Fruit fly (Drosophila melanogaster) whole organism, pupa: ENCODE results near the gene CG11837.

Source experiments
- CG10348 ChIP-seq: fragments of 200-800 bp; sonication (Bioruptor generic); IDR thresholded peaks from 2 replicates; pipeline ENCODE4 v1.3.6; 2022; ENCODE audit warnings: missing biosample characterization, missing genetic modification characterization
- CG12605 ChIP-seq: fragments of 200-800 bp; sonication (Bioruptor generic); IDR thresholded peaks from 2 replicates; pipeline ENCODE4 v1.3.6; 2022; ENCODE audit warnings: missing biosample characterization, missing genetic modification characterization
- CG13204 ChIP-seq: fragments of 200-800 bp; sonication (Bioruptor generic); optimal IDR thresholded peaks from 2 replicates; lab custom pipeline; 2018; ENCODE audit warnings: missing biosample characterization, mild to moderate bottlenecking, missing genetic modification characterization, moderate library complexity
- CG14655 ChIP-seq: fragments of 200-800 bp; sonication (Bioruptor generic); optimal IDR thresholded peaks from 3 replicates; lab custom pipeline; 2017; ENCODE audit warnings: mild to moderate bottlenecking, missing biosample characterization, missing genetic modification reagents, missing genetic modification characterization
- CG15710 ChIP-seq: fragments of 200-800 bp; sonication (Bioruptor generic); optimal IDR thresholded peaks from 2 replicates; lab custom pipeline; 2018; ENCODE audit warnings: missing biosample characterization, mild to moderate bottlenecking, missing genetic modification characterization, moderate library complexity
- CG17806 ChIP-seq: fragments of 200-800 bp; sonication (Bioruptor generic); optimal IDR thresholded peaks from 2 replicates; lab custom pipeline; 2018; ENCODE audit warnings: missing biosample characterization, mild to moderate bottlenecking, missing genetic modification characterization, moderate library complexity
- CG32121 ChIP-seq: fragments of 200-800 bp; sonication (Bioruptor generic); IDR thresholded peaks from 2 replicates; pipeline ENCODE4 v1.3.6; 2022; ENCODE audit warnings: missing biosample characterization, missing genetic modification characterization
- CG34367 ChIP-seq: fragments of 200-800 bp; sonication (Bioruptor generic); optimal IDR thresholded peaks from 2 replicates; lab custom pipeline; 2018; ENCODE audit warnings: missing biosample characterization, mild to moderate bottlenecking, missing genetic modification characterization
- CG4496 ChIP-seq: fragments of 200-800 bp; sonication (Bioruptor generic); IDR thresholded peaks from 3 replicates; pipeline ENCODE4 v1.3.6; 2022; ENCODE audit warnings: missing biosample characterization, missing genetic modification characterization
- CG8159 ChIP-seq: fragments of 200-800 bp; sonication (Bioruptor generic); optimal IDR thresholded peaks from 3 replicates; lab custom pipeline; 2018; ENCODE audit warnings: missing biosample characterization, mild to moderate bottlenecking, missing genetic modification characterization, moderate library complexity
- CG8301 ChIP-seq: fragments of 200-800 bp; sonication (Bioruptor generic); optimal IDR thresholded peaks from 2 replicates; lab custom pipeline; 2018; ENCODE audit warnings: missing biosample characterization, mild to moderate bottlenecking, missing genetic modification characterization
- CG9948 ChIP-seq: fragments of 200-800 bp; sonication (Bioruptor generic); optimal IDR thresholded peaks from 2 replicates; lab custom pipeline; 2018; ENCODE audit warnings: missing biosample characterization, mild to moderate bottlenecking, missing genetic modification characterization, moderate library complexity
- D1 ChIP-seq: fragments of 200-800 bp; sonication (Bioruptor generic); optimal IDR thresholded peaks from 2 replicates; lab custom pipeline; 2018; ENCODE audit warnings: missing biosample characterization, mild to moderate bottlenecking, missing genetic modification characterization, moderate library complexity
- EcR ChIP-seq: fragments of 200-800 bp; sonication (Bioruptor generic); optimal IDR thresholded peaks from 3 replicates; lab custom pipeline; 2019; ENCODE audit warnings: missing biosample characterization, missing genetic modification characterization, mild to moderate bottlenecking, moderate library complexity, missing genetic modification reagents
- Ets98B ChIP-seq: fragments of 200-800 bp; sonication (Bioruptor generic); IDR thresholded peaks from 2 replicates; pipeline ENCODE4 v1.3.6; 2022; ENCODE audit warnings: missing biosample characterization, missing genetic modification characterization
- Pif1A ChIP-seq: fragments of 200-800 bp; sonication (Bioruptor generic); optimal IDR thresholded peaks from 3 replicates; lab custom pipeline; 2016; ENCODE audit warnings: missing biosample characterization, missing genetic modification characterization
- Pif1B ChIP-seq: fragments of 200-800 bp; sonication (Bioruptor generic); optimal IDR thresholded peaks from 3 replicates; lab custom pipeline; 2016; ENCODE audit warnings: missing biosample characterization, missing genetic modification characterization
- Snoo ChIP-seq: fragments of 200-800 bp; sonication (Bioruptor generic); optimal IDR thresholded peaks from 3 replicates; lab custom pipeline; 2017; ENCODE audit warnings: missing biosample characterization, mild to moderate bottlenecking, missing genetic modification characterization, inconsistent platforms
- fd96Ca ChIP-seq: fragments of 200-800 bp; sonication (Bioruptor generic); IDR thresholded peaks from 3 replicates; pipeline ENCODE4 v1.3.6; 2022; ENCODE audit warnings: missing biosample characterization, missing genetic modification characterization
- gl ChIP-seq: fragments of 200-800 bp; sonication (Bioruptor generic); optimal IDR thresholded peaks from 2 replicates; lab custom pipeline; 2018; ENCODE audit warnings: missing biosample characterization, mild to moderate bottlenecking, missing genetic modification characterization
- rn ChIP-seq: fragments of 200-800 bp; sonication (Bioruptor generic); IDR thresholded peaks from 2 replicates; pipeline ENCODE4 v1.3.6; 2022; ENCODE audit warnings: missing biosample characterization, missing genetic modification characterization

The CG11837 gene

dm6 chr3R:29095525-29095924 is 46.2 kb downstream of the CG11837 start:
- TF ChIP-seq CG12605 (GFP tag; lab: Robert Waterston, UW) = no peak
- peak; percentile 42 for TF ChIP-seq CG13204
- TF ChIP-seq CG8301 (tag; lab: Kevin White, UChicago) = no peak
- TF ChIP-seq CG10348 (GFP tag; lab: Robert Waterston, UW) = no peak
- no peak for TF ChIP-seq Snoo (tag; lab: Kevin White, UChicago)
- no peak for TF ChIP-seq fd96Ca (GFP tag; lab: Robert Waterston, UW)
- TF ChIP-seq CG34367 (tag; lab: Kevin White, UChicago) = no peak
- TF ChIP-seq Ets98B (GFP tag; lab: Robert Waterston, UW) = no peak
- TF ChIP-seq rn = no peak
- peak; percentile 19; the same call in 1 of the 3 replicates for TF ChIP-seq CG4496 (GFP tag; lab: Robert Waterston, UW)
- TF ChIP-seq D1 (tag; lab: Kevin White, UChicago) = no peak
- TF ChIP-seq CG32121 (GFP tag; lab: Robert Waterston, UW) = no peak
- TF ChIP-seq Pif1A (GFP tag; lab: Kevin White, UChicago) = no peak
- TF ChIP-seq Pif1B (GFP tag; lab: Kevin White, UChicago) = no peak
- peak; percentile 51 for TF ChIP-seq EcR
- TF ChIP-seq CG8159 (tag; lab: Kevin White, UChicago) = no peak
- no peak for TF ChIP-seq CG9948
- no peak for TF ChIP-seq CG17806
- no peak for TF ChIP-seq CG14655 (GFP tag; lab: Kevin White, UChicago)
- TF ChIP-seq gl (tag; lab: Kevin White, UChicago) = no peak

DNA sequence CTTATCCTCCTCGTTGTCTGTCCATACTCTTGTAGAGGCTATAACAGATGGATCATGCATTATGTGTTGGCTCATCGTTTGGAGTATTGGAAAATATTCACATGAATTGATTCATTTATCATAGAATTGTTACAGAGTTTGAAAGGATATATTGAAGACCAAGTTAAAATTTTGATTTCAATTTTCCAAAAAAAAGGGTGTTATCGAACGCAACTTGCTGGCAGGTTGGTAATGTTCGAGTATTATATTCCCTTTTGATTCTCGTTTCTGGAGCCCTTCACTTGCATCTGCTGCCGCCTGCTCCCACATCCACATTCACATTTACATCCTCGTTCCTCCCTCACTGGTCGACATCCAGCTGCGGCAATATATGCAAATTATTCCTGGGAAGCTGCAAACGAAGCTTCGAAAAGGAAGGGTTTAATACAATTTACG is 46.7 kb downstream of the CG11837 start:
- no peak for TF ChIP-seq Snoo (tag; lab: Kevin White, UChicago)
- TF ChIP-seq Pif1B (GFP tag; lab: Kevin White, UChicago) = no peak
- TF ChIP-seq CG12605 (GFP tag; lab: Robert Waterston, UW) = peak; percentile 34; the same call in 1 of the 2 replicates
- TF ChIP-seq fd96Ca (GFP tag; lab: Robert Waterston, UW) = 0 out of 3 replicates have a peak, but pooled peaks have one; percentile 39
- TF ChIP-seq gl (tag; lab: Kevin White, UChicago) = peak; percentile 71
- peak; percentile 90 for TF ChIP-seq CG15710 (tag; lab: Kevin White, UChicago)
- TF ChIP-seq CG14655 (GFP tag; lab: Kevin White, UChicago) = no peak
- TF ChIP-seq CG10348 (GFP tag; lab: Robert Waterston, UW) = no peak
- no peak for TF ChIP-seq CG13204
- TF ChIP-seq CG8301 (tag; lab: Kevin White, UChicago) = no peak
- TF ChIP-seq EcR = no peak
- TF ChIP-seq Pif1A (GFP tag; lab: Kevin White, UChicago) = no peak
- 0 out of 2 replicates have a peak, but pooled peaks have one; percentile 23 for TF ChIP-seq rn
- TF ChIP-seq Ets98B (GFP tag; lab: Robert Waterston, UW) = peak; percentile 48
- TF ChIP-seq CG9948 = peak; percentile 78
- TF ChIP-seq CG4496 (GFP tag; lab: Robert Waterston, UW) = peak; percentile 75
- no peak for TF ChIP-seq D1 (tag; lab: Kevin White, UChicago)
- TF ChIP-seq CG32121 (GFP tag; lab: Robert Waterston, UW) = no peak
- TF ChIP-seq CG34367 (tag; lab: Kevin White, UChicago) = peak; percentile 86
- TF ChIP-seq CG17806 = peak; percentile 83
- peak; percentile 87 for TF ChIP-seq CG8159 (tag; lab: Kevin White, UChicago)

DNA sequence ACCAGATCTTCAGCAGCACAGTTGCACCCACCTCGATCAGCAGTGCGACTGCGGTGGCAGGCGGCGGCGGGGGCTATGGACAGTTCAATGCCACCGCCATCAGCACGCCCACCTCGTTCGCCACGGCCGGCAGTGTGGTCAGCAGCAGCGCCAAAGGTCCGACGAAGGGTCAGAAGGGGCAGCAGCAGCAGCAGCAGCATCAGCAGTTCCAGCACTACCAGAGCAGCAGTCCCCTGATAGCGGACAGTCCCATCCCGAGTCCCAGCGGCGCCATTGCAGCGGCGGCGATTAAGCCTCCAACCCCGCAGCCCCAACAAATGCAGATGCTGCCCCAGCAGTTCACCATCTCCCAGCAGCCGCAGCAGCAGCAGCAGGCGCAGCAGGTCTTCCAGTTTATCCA is 48.7 kb downstream of the CG11837 start:
- TF ChIP-seq CG14655 (GFP tag; lab: Kevin White, UChicago) (no peak), Snoo (tag; lab: Kevin White, UChicago) (no peak), CG8301 (tag; lab: Kevin White, UChicago) (no peak), D1 (tag; lab: Kevin White, UChicago) (no peak), CG4496 (GFP tag; lab: Robert Waterston, UW) (no peak), Pif1A (GFP tag; lab: Kevin White, UChicago) (no peak), EcR (no peak), gl (tag; lab: Kevin White, UChicago) (no peak), CG17806 (no peak), CG34367 (tag; lab: Kevin White, UChicago) (no peak)
